In the genomic region with DNA sequence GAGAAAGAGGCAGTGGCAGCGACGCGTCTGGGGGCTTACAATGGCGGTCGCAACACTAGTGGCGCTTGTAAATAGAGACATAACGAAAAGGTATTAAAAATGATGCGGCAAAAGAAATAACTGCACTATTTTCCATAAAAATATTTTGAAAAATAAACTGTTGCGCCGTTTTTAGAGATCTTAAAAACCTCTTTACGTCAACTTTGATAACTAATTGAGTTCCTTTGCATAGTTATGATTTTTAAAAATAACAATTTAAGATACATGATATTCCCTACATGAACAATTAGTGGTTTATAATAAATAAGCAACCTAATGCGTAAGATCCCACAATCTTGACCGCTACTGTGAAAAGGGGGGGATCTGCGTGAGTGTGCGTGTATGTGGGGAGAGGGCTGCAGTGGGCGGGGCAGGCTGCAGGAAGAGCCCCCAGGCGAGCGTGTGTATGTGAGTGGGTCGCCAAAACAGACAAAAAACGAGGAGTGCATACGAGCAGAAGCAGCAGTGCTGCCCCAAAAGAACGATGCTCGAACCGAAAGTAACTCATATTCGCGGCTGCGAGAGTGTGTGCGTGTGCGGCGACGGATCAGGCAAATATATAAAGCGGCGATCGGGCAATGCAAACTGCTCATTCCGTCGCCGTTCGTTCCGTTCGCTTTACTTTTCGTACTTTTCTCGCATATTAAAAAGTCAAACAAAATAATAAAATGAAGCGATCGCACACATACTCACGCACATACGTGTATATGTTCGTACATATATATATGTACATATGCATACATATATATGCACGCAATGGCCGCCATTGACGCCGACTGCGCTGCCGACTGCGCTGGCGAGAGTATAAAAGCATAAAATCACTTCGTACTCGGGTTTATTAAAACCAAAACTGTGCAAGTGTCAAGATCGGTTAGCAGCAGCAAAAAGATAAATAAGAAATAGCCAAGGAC, we compare ENCODE assay signal across 4 fruit fly cellular contexts.
TF ChIP-seq lines count a peak whose summit lies in the region.

No protein-coding gene starts in this region.

TF ChIP-seq in whole organism, embryonic, 481 proteins besides CTCF, POLR2A, EP300 and RAD21 (continued from another document and continues in another):
- TF ChIP-seq NC2β (GFP tag; optimal IDR thresholded peaks at IDR 0.05; lab: Kevin White, UChicago) (no peak), CG11504 (tag; optimal IDR thresholded peaks at IDR 0.05; lab: Kevin White, UChicago) (peak; percentile 70), bowl (GFP tag; IDR thresholded peaks at IDR 0.05; lab: Robert Waterston, UW) (no peak), CkIIα-i1 (GFP tag; IDR thresholded peaks at IDR 0.05; lab: Robert Waterston, UW) (no peak), tx (GFP tag; optimal IDR thresholded peaks at IDR 0.05; lab: Kevin White, UChicago) (no peak), jigr1 (GFP tag; IDR thresholded peaks at IDR 0.05; lab: Robert Waterston, UW) (no peak), gcm (GFP tag; optimal IDR thresholded peaks at IDR 0.05; lab: Kevin White, UChicago) (no peak), vvl (GFP tag; IDR thresholded peaks at IDR 0.05; lab: Robert Waterston, UW) (no peak), Stat92E (GFP tag; optimal IDR thresholded peaks at IDR 0.05; lab: Kevin White, UChicago) (no peak), shn (GFP tag; optimal IDR thresholded peaks at IDR 0.05; lab: Kevin White, UChicago) (no peak), cad (GFP tag; optimal IDR thresholded peaks at IDR 0.05; lab: Kevin White, UChicago) (no peak), CG1792 (GFP tag; optimal IDR thresholded peaks at IDR 0.05; lab: Kevin White, UChicago) (no peak), CG7372 (GFP tag; IDR thresholded peaks at IDR 0.05; lab: Robert Waterston, UW) (no peak), unpg (GFP tag; optimal IDR thresholded peaks at IDR 0.05; lab: Kevin White, UChicago) (peak; percentile 21), nerfin-1 (tag; optimal IDR thresholded peaks at IDR 0.05; lab: Kevin White, UChicago) (no peak), Gsc (GFP tag; IDR thresholded peaks at IDR 0.05; lab: Robert Waterston, UW) (no peak), CG3838 (GFP tag; optimal IDR thresholded peaks at IDR 0.05; lab: Kevin White, UChicago) (no peak), corto (GFP tag; optimal IDR thresholded peaks at IDR 0.05; lab: Kevin White, UChicago) (peak; percentile 99), CG31441 (GFP tag; IDR thresholded peaks at IDR 0.05; lab: Robert Waterston, UW) (peak; percentile 54; the same call in 1 of the 2 replicates), Atf-2 (GFP tag; optimal IDR thresholded peaks at IDR 0.05; lab: Kevin White, UChicago) (peak; percentile 29), CG3407 (GFP tag; optimal IDR thresholded peaks at IDR 0.05; lab: Kevin White, UChicago) (no peak), B-H2 (GFP tag; optimal IDR thresholded peaks at IDR 0.05; lab: Kevin White, UChicago) (no peak), ac (GFP tag; optimal IDR thresholded peaks at IDR 0.05; lab: Kevin White, UChicago) (no peak), pzg (GFP tag; optimal IDR thresholded peaks at IDR 0.05; lab: Kevin White, UChicago) (no peak), tin (GFP tag; optimal IDR thresholded peaks at IDR 0.05; lab: Kevin White, UChicago) (peak; percentile 6), mirr (GFP tag; optimal IDR thresholded peaks at IDR 0.05; lab: Kevin White, UChicago) (no peak), Oaz (GFP tag; IDR thresholded peaks at IDR 0.05; lab: Robert Waterston, UW) (no peak), chm (GFP tag; IDR thresholded peaks at IDR 0.05; lab: Robert Waterston, UW) (no peak), Hr78 (GFP tag; optimal IDR thresholded peaks at IDR 0.05; lab: Kevin White, UChicago) (no peak), tgo (GFP tag; IDR thresholded peaks at IDR 0.05; lab: Robert Waterston, UW) (0 out of 3 replicates have a peak, but pooled peaks have one; percentile 31), Myb (GFP tag; optimal IDR thresholded peaks at IDR 0.05; lab: Kevin White, UChicago) (no peak)

TF ChIP-seq in whole organism, prepupa, 60 proteins besides CTCF, POLR2A, EP300 and RAD21 (continued from another document and continues in another):
- TF ChIP-seq Sox15 (GFP tag; optimal IDR thresholded peaks at IDR 0.05; lab: Kevin White, UChicago) (peak; percentile 99), Blimp-1 (GFP tag; optimal IDR thresholded peaks at IDR 0.05; lab: Kevin White, UChicago) (peak; percentile 94), cyc (GFP tag; optimal IDR thresholded peaks at IDR 0.05; lab: Kevin White, UChicago) (peak; percentile 99), Lpt (GFP tag; optimal IDR thresholded peaks at IDR 0.05; lab: Kevin White, UChicago) (peak; percentile 94), salr (GFP tag; optimal IDR thresholded peaks at IDR 0.05; lab: Kevin White, UChicago) (peak; percentile 86 to 98), CG11762 (GFP tag; optimal IDR thresholded peaks at IDR 0.05; lab: Kevin White, UChicago; ENCODE audit: insufficient read depth) (peak; percentile 98), lz (GFP tag; optimal IDR thresholded peaks at IDR 0.05; lab: Kevin White, UChicago) (peak; percentile 98), fd85E (GFP tag; optimal IDR thresholded peaks at IDR 0.05; lab: Kevin White, UChicago) (peak; percentile 91), vri (GFP tag; optimal IDR thresholded peaks at IDR 0.05; lab: Kevin White, UChicago) (peak; percentile 95), CG11902 (GFP tag; optimal IDR thresholded peaks at IDR 0.05; lab: Kevin White, UChicago) (peak; percentile 98), OdsH (GFP tag; optimal IDR thresholded peaks at IDR 0.05; lab: Kevin White, UChicago) (peak; percentile 98), eg (GFP tag; IDR thresholded peaks at IDR 0.05; lab: Robert Waterston, UW) (peak; percentile 76), topi (GFP tag; optimal IDR thresholded peaks at IDR 0.05; lab: Kevin White, UChicago) (peak; percentile 99), CG1621 (tag; optimal IDR thresholded peaks at IDR 0.05; lab: Kevin White, UChicago) (peak; percentile 92), Ets21C (GFP tag; optimal IDR thresholded peaks at IDR 0.05; lab: Kevin White, UChicago) (peak; percentile 97), Ets96B (tag; optimal IDR thresholded peaks at IDR 0.05; lab: Kevin White, UChicago) (peak; percentile 98), CG7368 (GFP tag; optimal IDR thresholded peaks at IDR 0.05; lab: Kevin White, UChicago) (peak; percentile 92), Eip78C (GFP tag; lab: Kevin White, UChicago) (peak; percentile 100), CG4318 (GFP tag; optimal IDR thresholded peaks at IDR 0.05; lab: Kevin White, UChicago) (peak; percentile 93), spab (GFP tag; optimal IDR thresholded peaks at IDR 0.05; lab: Kevin White, UChicago) (peak; percentile 98), ss (GFP tag; optimal IDR thresholded peaks at IDR 0.05; lab: Kevin White, UChicago) (peak; percentile 98 to 99), Smox (GFP tag; optimal IDR thresholded peaks at IDR 0.05; lab: Kevin White, UChicago) (peak; percentile 99), net (GFP tag; optimal IDR thresholded peaks at IDR 0.05; lab: Kevin White, UChicago) (peak; percentile 98), acj6 (GFP tag; optimal IDR thresholded peaks at IDR 0.05; lab: Kevin White, UChicago) (peak; percentile 99), svp (GFP tag; lab: Kevin White, UChicago) (peak; percentile 100), achi (GFP tag; optimal IDR thresholded peaks at IDR 0.05; lab: Kevin White, UChicago) (peak; percentile 97), CG8119 (GFP tag; IDR thresholded peaks at IDR 0.05; lab: Robert Waterston, UW) (peak; percentile 94), CG11294 (GFP tag; IDR thresholded peaks at IDR 0.05; lab: Robert Waterston, UW) (peak; percentile 54; the same call in 1 of the 2 replicates), CG8319 (GFP tag; optimal IDR thresholded peaks at IDR 0.05; lab: Kevin White, UChicago) (peak; percentile 98), CG34406 (GFP tag; optimal IDR thresholded peaks at IDR 0.05; lab: Kevin White, UChicago) (peak; percentile 99), CG16779 (tag; optimal IDR thresholded peaks at IDR 0.05; lab: Kevin White, UChicago) (peak; percentile 90)

TF ChIP-seq in whole organism, pupa, 21 proteins besides CTCF, POLR2A, EP300 and RAD21 (continued from another document):
- TF ChIP-seq CG12605 (GFP tag; IDR thresholded peaks at IDR 0.05; lab: Robert Waterston, UW) (peak; percentile 72), fd96Ca (GFP tag; IDR thresholded peaks at IDR 0.05; lab: Robert Waterston, UW) (peak; percentile 82; the same call in 2 of the 3 replicates), Ets98B (GFP tag; IDR thresholded peaks at IDR 0.05; lab: Robert Waterston, UW) (peak; percentile 69)
TF ChIP-seq in whole organism, pupa: peak in this region for 20.

TF ChIP-seq in whole organism, wandering third instar larva, 38 proteins besides CTCF, POLR2A, EP300 and RAD21 (continued from another document):
- peak; percentile 95 for TF ChIP-seq Jra (GFP tag; optimal IDR thresholded peaks at IDR 0.05; lab: Kevin White, UChicago)
- peak; percentile 18 for TF ChIP-seq sv (GFP tag; optimal IDR thresholded peaks at IDR 0.05; lab: Kevin White, UChicago)
- TF ChIP-seq CG32264 (GFP tag; optimal IDR thresholded peaks at IDR 0.05; lab: Kevin White, UChicago): peak; percentile 96
- no peak for TF ChIP-seq pan (optimal IDR thresholded peaks at IDR 0.05; lab: Kevin White, UChicago)
- TF ChIP-seq Abd-B (GFP tag; optimal IDR thresholded peaks at IDR 0.05; lab: Kevin White, UChicago): no peak
- TF ChIP-seq sage (GFP tag; optimal IDR thresholded peaks at IDR 0.05; lab: Kevin White, UChicago): peak; percentile 95
- TF ChIP-seq dsf (GFP tag; optimal IDR thresholded peaks at IDR 0.05; lab: Kevin White, UChicago; ENCODE audit: borderline replicate concordance): peak; percentile 92
- peak; percentile 98 for TF ChIP-seq psq (GFP tag; optimal IDR thresholded peaks at IDR 0.05; lab: Kevin White, UChicago)
- peak; percentile 93 for TF ChIP-seq brk (GFP tag; optimal IDR thresholded peaks at IDR 0.05; lab: Kevin White, UChicago)
- TF ChIP-seq rgr (GFP tag; optimal IDR thresholded peaks at IDR 0.05; lab: Kevin White, UChicago): peak; percentile 99
- TF ChIP-seq CG9705 (GFP tag; optimal IDR thresholded peaks at IDR 0.05; lab: Kevin White, UChicago): peak; percentile 98
- TF ChIP-seq Myc (optimal IDR thresholded peaks at IDR 0.05; lab: Kevin White, UChicago): no peak
- peak; percentile 99 for TF ChIP-seq h (GFP tag; optimal IDR thresholded peaks at IDR 0.05; lab: Kevin White, UChicago)
- peak; percentile 95 for TF ChIP-seq Rel (GFP tag; optimal IDR thresholded peaks at IDR 0.05; lab: Kevin White, UChicago)
- TF ChIP-seq Rel (tag; optimal IDR thresholded peaks at IDR 0.05; lab: Kevin White, UChicago): peak; percentile 87
- peak in 1 of 2 experiments; percentile 59 for TF ChIP-seq dl (GFP tag; optimal IDR thresholded peaks at IDR 0.05; lab: Kevin White, UChicago; ENCODE audit: insufficient read depth in 1 of 2, partially characterized antibody in 2 of 2)
- peak; percentile 53 for TF ChIP-seq Dif (GFP tag; optimal IDR thresholded peaks at IDR 0.05; lab: Kevin White, UChicago; ENCODE audit: partially characterized antibody)
- peak; percentile 99 for TF ChIP-seq ey (GFP tag; optimal IDR thresholded peaks at IDR 0.05; lab: Kevin White, UChicago)
- TF ChIP-seq OdsH (GFP tag; optimal IDR thresholded peaks at IDR 0.05; lab: Kevin White, UChicago): peak; percentile 99
